Fruit fly (Drosophila melanogaster): ENCODE data around the gene CG17544.

CG17544 gene

dm6 chr2L:19439598-19440230 lies 41.4 kb upstream of the CG17544 start (continued):
- TF ChIP-seq CG10979 (tag; optimal IDR thresholded peaks at IDR 0.05) (peak; percentile 73), Hr51 (GFP tag; optimal IDR thresholded peaks at IDR 0.05) (peak; percentile 87 to 94), CG12155 (GFP tag; optimal IDR thresholded peaks at IDR 0.05) (peak; percentile 62), CG3847 (GFP tag; IDR thresholded peaks at IDR 0.05) (peak; percentile 90), CG1832 (GFP tag; optimal IDR thresholded peaks at IDR 0.05) (no peak), Elba2 (GFP tag; optimal IDR thresholded peaks at IDR 0.05) (no peak), gcm2 (GFP tag; optimal IDR thresholded peaks at IDR 0.05) (peak; percentile 57), lab (GFP tag; optimal IDR thresholded peaks at IDR 0.05) (peak; percentile 87), Lim3 (GFP tag; IDR thresholded peaks at IDR 0.05) (peak; percentile 66; the same call in 1 of the 2 replicates), ato (GFP tag; IDR thresholded peaks at IDR 0.05; ENCODE audit: partially characterized antibody) (no peak), CG34422 (GFP tag; IDR thresholded peaks at IDR 0.05) (peak; percentile 86), CG2199 (GFP tag; IDR thresholded peaks at IDR 0.05) (no peak), CG11504 (tag; optimal IDR thresholded peaks at IDR 0.05) (peak; percentile 94), ftz-f1 (GFP tag; optimal IDR thresholded peaks at IDR 0.05) (no peak), sna (GFP tag; IDR thresholded peaks at IDR 0.05; ENCODE audit: partially characterized antibody) (no peak), HmgZ (tag; optimal IDR thresholded peaks at IDR 0.05) (peak; percentile 74), CG11456 (GFP tag; IDR thresholded peaks at IDR 0.05) (peak; percentile 71; the same call in 1 of the 3 replicates), gcm (GFP tag; optimal IDR thresholded peaks at IDR 0.05) (peak; percentile 70), eve (GFP tag; optimal IDR thresholded peaks at IDR 0.05) (no peak), ase (GFP tag; IDR thresholded peaks at IDR 0.05) (peak; percentile 75; the same call in 2 of the 3 replicates), Antp (GFP tag; optimal IDR thresholded peaks at IDR 0.05) (peak; percentile 77), pho (GFP tag; optimal IDR thresholded peaks at IDR 0.05) (peak; percentile 86), pan (optimal IDR thresholded peaks at IDR 0.05) (no peak), pan (GFP tag; optimal IDR thresholded peaks at IDR 0.05 in 1 of 2, IDR thresholded peaks at IDR 0.05 in 1 of 2) (peak in 1 of 2 experiments; percentile 82), CG10267 (tag; optimal IDR thresholded peaks at IDR 0.05) (peak; percentile 57), CG17186 (GFP tag; optimal IDR thresholded peaks at IDR 0.05) (no peak), Meics (GFP tag; optimal IDR thresholded peaks at IDR 0.05) (peak; percentile 81), Dad (GFP tag; optimal IDR thresholded peaks at IDR 0.05) (peak; percentile 51), CG7839 (tag; optimal IDR thresholded peaks at IDR 0.05) (peak; percentile 83), bigmax (GFP tag; optimal IDR thresholded peaks at IDR 0.05) (no peak), CG5180 (GFP tag; optimal IDR thresholded peaks at IDR 0.05) (peak; percentile 37), CG12299 (tag; optimal IDR thresholded peaks at IDR 0.05) (peak; percentile 81), pnt (GFP tag; optimal IDR thresholded peaks at IDR 0.05) (peak; percentile 86), tup (GFP tag; optimal IDR thresholded peaks at IDR 0.05) (peak; percentile 37), Sox102F (GFP tag; optimal IDR thresholded peaks at IDR 0.05) (peak; percentile 87), CG18619 (GFP tag; optimal IDR thresholded peaks at IDR 0.05) (peak; percentile 81), Hey (tag; optimal IDR thresholded peaks at IDR 0.05) (no peak), CG12744 (GFP tag; optimal IDR thresholded peaks at IDR 0.05) (peak; percentile 76), grau (tag; optimal IDR thresholded peaks at IDR 0.05) (peak; percentile 83), Sry-δ (GFP tag; optimal IDR thresholded peaks at IDR 0.05) (peak; percentile 9), dimm (GFP tag; IDR thresholded peaks at IDR 0.05) (peak; percentile 62), Ets65A (GFP tag) (peak; percentile 97), zf30C (GFP tag; optimal IDR thresholded peaks at IDR 0.05) (no peak), CG6765 (GFP tag; optimal IDR thresholded peaks at IDR 0.05) (no peak), zen (tag; optimal IDR thresholded peaks at IDR 0.05) (no peak), Nf-YC (tag; optimal IDR thresholded peaks at IDR 0.05) (peak; percentile 8), phol (tag; optimal IDR thresholded peaks at IDR 0.05) (peak; percentile 74), nom (GFP tag; optimal IDR thresholded peaks at IDR 0.05) (no peak), bowl (GFP tag; IDR thresholded peaks at IDR 0.05) (peak; percentile 52; the same call in 1 of the 2 replicates)
